Worm (Caenorhabditis elegans): ENCODE measurements around the gene F53C3.1.

F53C3.1 gene

ce11 chrII:3934085-3934484 lies 22.3 kb downstream of the F53C3.1 start, which contains the start of gene Y14H12B.1:
TSS of gene Y14H12B.1 (plus strand) at chrII:3934447.
- TF ChIP-seq ceh-9 (tag; optimal IDR thresholded peaks at IDR 0.05) (no peak), ama-1 (optimal IDR thresholded peaks at IDR 0.05) (no peak), nhr-237 (tag; optimal IDR thresholded peaks at IDR 0.05) (no peak), pqm-1 (tag; optimal IDR thresholded peaks at IDR 0.05) (no peak), nhr-12 (tag; optimal IDR thresholded peaks at IDR 0.05) (no peak), aly-2 (tag; optimal IDR thresholded peaks at IDR 0.05) (no peak), zag-1 (tag; optimal IDR thresholded peaks at IDR 0.05) (no peak), ceh-28 (tag; optimal IDR thresholded peaks at IDR 0.05) (no peak), eor-1 (tag; optimal IDR thresholded peaks at IDR 0.05) (no peak), pha-4 (tag; optimal IDR thresholded peaks at IDR 0.05) (no peak)

ce11 chrII:3935098-3935497 lies 23.3 kb downstream of the F53C3.1 start:
- TF ChIP-seq elt-3 (tag; optimal IDR thresholded peaks at IDR 0.05), result no peak

- TF ChIP-seq ZK546.5 (tag; optimal IDR thresholded peaks at IDR 0.05), result no peak
- no peak for TF ChIP-seq nhr-28 (tag; optimal IDR thresholded peaks at IDR 0.05)
Measured at ce11 chrII:3935990-3936389, 24.2 kb downstream of the F53C3.1 start.

- no peak for TF ChIP-seq nhr-43 (tag; optimal IDR thresholded peaks at IDR 0.05; ENCODE audit: poor library complexity, severe bottlenecking)
- peak; percentile 83 for TF ChIP-seq nfya-1 (tag; optimal IDR thresholded peaks at IDR 0.05; ENCODE audit: insufficient read depth)
- TF ChIP-seq nhr-67 (tag; optimal IDR thresholded peaks at IDR 0.05), result no peak
Measured at ce11 chrII:3947404-3947803, 35.6 kb downstream of the F53C3.1 start.

- TF ChIP-seq nfya-1 (tag; optimal IDR thresholded peaks at IDR 0.05; ENCODE audit: insufficient read depth) (peak; percentile 35), skn-1 (tag; optimal IDR thresholded peaks at IDR 0.05) (no peak), eor-1 (tag; optimal IDR thresholded peaks at IDR 0.05) (no peak), pha-4 (tag; optimal IDR thresholded peaks at IDR 0.05) (no peak), lin-39 (tag; optimal IDR thresholded peaks at IDR 0.05) (peak; percentile 28), hmg-11 (tag; optimal IDR thresholded peaks at IDR 0.05) (peak; percentile 15)
Measured at ce11 chrII:3948507-3948906, 36.7 kb downstream of the F53C3.1 start.

- TF ChIP-seq mdl-1 (tag; optimal IDR thresholded peaks at IDR 0.05) (no peak), elt-3 (tag; optimal IDR thresholded peaks at IDR 0.05) (no peak), aly-2 (tag; optimal IDR thresholded peaks at IDR 0.05) (no peak), pqm-1 (tag; optimal IDR thresholded peaks at IDR 0.05) (no peak), sea-2 (GFP tag; optimal IDR thresholded peaks at IDR 0.05) (no peak), fos-1 (tag; optimal IDR thresholded peaks at IDR 0.05) (no peak), lsy-12 (tag; optimal IDR thresholded peaks at IDR 0.05) (no peak), lin-15B (tag; optimal IDR thresholded peaks at IDR 0.05) (no peak), nhr-237 (tag; optimal IDR thresholded peaks at IDR 0.05) (no peak), nhr-43 (tag; optimal IDR thresholded peaks at IDR 0.05; ENCODE audit: poor library complexity, severe bottlenecking) (no peak), nhr-25 (tag; optimal IDR thresholded peaks at IDR 0.05) (no peak), egl-5 (tag; optimal IDR thresholded peaks at IDR 0.05) (no peak), R02D3.7 (tag; optimal IDR thresholded peaks at IDR 0.05) (no peak), pha-4 (tag; optimal IDR thresholded peaks at IDR 0.05) (no peak), daf-12 (tag; optimal IDR thresholded peaks at IDR 0.05) (no peak), nhr-67 (tag; optimal IDR thresholded peaks at IDR 0.05) (no peak), unc-62 (GFP tag; optimal IDR thresholded peaks at IDR 0.05) (no peak), nfya-1 (tag; optimal IDR thresholded peaks at IDR 0.05; ENCODE audit: insufficient read depth) (no peak), tbx-2 (tag; optimal IDR thresholded peaks at IDR 0.05) (no peak)
Measured at ce11 chrII:3950077-3950476, 38.3 kb downstream of the F53C3.1 start, which contains the start of gene sea-2. TSS of gene sea-2 (plus strand) at chrII:3950377.

- peak; percentile 40 for TF ChIP-seq nfya-1 (tag; optimal IDR thresholded peaks at IDR 0.05; ENCODE audit: insufficient read depth)
- TF ChIP-seq nhr-23 (tag; optimal IDR thresholded peaks at IDR 0.05), result peak; percentile 62
- peak; percentile 55 for TF ChIP-seq elt-1 (tag; optimal IDR thresholded peaks at IDR 0.05)
- TF ChIP-seq nhr-12 (tag; optimal IDR thresholded peaks at IDR 0.05), result no peak
- peak; percentile 72 for TF ChIP-seq pha-4 (tag; optimal IDR thresholded peaks at IDR 0.05)
- TF ChIP-seq hmg-11 (tag; optimal IDR thresholded peaks at IDR 0.05), result no peak
- TF ChIP-seq mml-1 (tag; optimal IDR thresholded peaks at IDR 0.05), result no peak
- peak; percentile 54 for TF ChIP-seq nhr-25 (tag; optimal IDR thresholded peaks at IDR 0.05)
Measured at ce11 chrII:3951354-3951753, 39.5 kb downstream of the F53C3.1 start.

All from whole organism, L3 larva.